Fruit fly (Drosophila melanogaster) whole organism, embryonic: ENCODE measurements around the gene Or74a.

ENCODE experiments used
- Abd-B ChIP-seq: fragments of 200-800 bp; sonication (Bioruptor generic); optimal IDR thresholded peaks from 2 replicates; lab custom pipeline; 2018; ENCODE audit warnings: missing biosample characterization, mild to moderate bottlenecking, missing genetic modification characterization, moderate library complexity
- Bgb ChIP-seq: fragments of 200-800 bp; sonication (Bioruptor generic); IDR thresholded peaks from 2 replicates; pipeline ENCODE4 v1.3.6; 2022; ENCODE audit warnings: missing biosample characterization, missing genetic modification characterization; ENCODE audit not compliant: partially characterized antibody
- CG11247 ChIP-seq: fragments of 200-800 bp; sonication (Bioruptor generic); IDR thresholded peaks from 2 replicates; pipeline ENCODE4 v1.3.6; 2022; ENCODE audit warnings: missing biosample characterization, missing genetic modification characterization
- CG11560 ChIP-seq: fragments of 200-800 bp; sonication (Bioruptor generic); IDR thresholded peaks from 3 replicates; pipeline ENCODE4 v1.3.6; 2022; ENCODE audit warnings: missing biosample characterization, missing genetic modification characterization
- CG11723 ChIP-seq: fragments of 200-800 bp; sonication (Bioruptor generic); optimal IDR thresholded peaks from 2 replicates; lab custom pipeline; 2017; ENCODE audit warnings: missing biosample characterization, mild to moderate bottlenecking, missing genetic modification characterization
- CG13287 ChIP-seq: fragments of 200-800 bp; sonication (Bioruptor generic); IDR thresholded peaks from 2 replicates; pipeline ENCODE4 v1.3.6; 2022; ENCODE audit warnings: missing biosample characterization, missing genetic modification characterization; ENCODE audit not compliant: partially characterized antibody
- CG13424 ChIP-seq: fragments of 200-800 bp; sonication (Bioruptor generic); optimal IDR thresholded peaks from 2 replicates; lab custom pipeline; 2019; ENCODE audit warnings: missing biosample characterization, mild to moderate bottlenecking, missing genetic modification characterization, moderate library complexity
- CG15514 ChIP-seq: fragments of 200-800 bp; sonication (Bioruptor generic); optimal IDR thresholded peaks from 3 replicates; lab custom pipeline; 2017; ENCODE audit warnings: missing biosample characterization, missing genetic modification characterization, mild to moderate bottlenecking, moderate library complexity, missing genetic modification reagents
- CG16863 ChIP-seq: fragments of 200-800 bp; sonication (Bioruptor generic); optimal IDR thresholded peaks from 3 replicates; lab custom pipeline; 2016; ENCODE audit warnings: missing biosample characterization, missing genetic modification characterization
- CG17361 ChIP-seq: fragments of 200-800 bp; sonication (Bioruptor generic); IDR thresholded peaks from 3 replicates; pipeline ENCODE4 v1.3.6; 2022; ENCODE audit warnings: missing biosample characterization, missing genetic modification characterization
- CG17912 ChIP-seq: fragments of 200-800 bp; sonication (Bioruptor generic); optimal IDR thresholded peaks from 2 replicates; lab custom pipeline; 2018; ENCODE audit warnings: missing biosample characterization, mild to moderate bottlenecking, missing genetic modification characterization
- CG1832 ChIP-seq: fragments of 200-800 bp; sonication (Bioruptor generic); optimal IDR thresholded peaks from 2 replicates; lab custom pipeline; 2017; ENCODE audit warnings: missing biosample characterization, mild to moderate bottlenecking, missing genetic modification characterization, inconsistent platforms
- CG18476 ChIP-seq: fragments of 200-800 bp; sonication (Bioruptor generic); optimal IDR thresholded peaks from 2 replicates; lab custom pipeline; 2016; ENCODE audit warnings: missing biosample characterization, mild to moderate bottlenecking, missing genetic modification characterization
- CG2129 ChIP-seq: fragments of 200-800 bp; sonication (Bioruptor generic); IDR thresholded peaks from 2 replicates; pipeline ENCODE4 v1.3.6; 2022; ENCODE audit warnings: missing biosample characterization, missing genetic modification characterization; ENCODE audit not compliant: partially characterized antibody
- CG30020 ChIP-seq: fragments of 200-800 bp; optimal IDR thresholded peaks from 2 replicates; lab custom pipeline; 2019; ENCODE audit warnings: missing biosample characterization, mild to moderate bottlenecking, missing genetic modification characterization, moderate library complexity
- CG4360 ChIP-seq: fragments of 200-800 bp; sonication (Bioruptor generic); IDR thresholded peaks from 2 replicates; pipeline ENCODE4 v1.3.6; 2022; ENCODE audit warnings: missing biosample characterization, missing genetic modification characterization
- CG4820 ChIP-seq: fragments of 200-800 bp; sonication (Bioruptor generic); optimal IDR thresholded peaks from 3 replicates; lab custom pipeline; 2016; ENCODE audit warnings: missing biosample characterization, missing genetic modification characterization
- CG6791 ChIP-seq: fragments of 200-800 bp; sonication (Bioruptor generic); IDR thresholded peaks from 3 replicates; pipeline ENCODE4 v1.3.6; 2022; ENCODE audit warnings: missing biosample characterization, missing genetic modification characterization; ENCODE audit not compliant: partially characterized antibody
- CG6813 ChIP-seq: fragments of 200-800 bp; sonication (Bioruptor generic); optimal IDR thresholded peaks from 2 replicates; lab custom pipeline; 2017; ENCODE audit warnings: missing biosample characterization, missing genetic modification characterization, mild to moderate bottlenecking, moderate library complexity, missing genetic modification reagents
- CG6854 ChIP-seq: fragments of 200-800 bp; sonication (Bioruptor generic); optimal IDR thresholded peaks from 3 replicates; lab custom pipeline; 2017; ENCODE audit warnings: missing biosample characterization, mild to moderate bottlenecking, missing genetic modification characterization
- CG7928 ChIP-seq: fragments of 200-800 bp; sonication (Bioruptor generic); optimal IDR thresholded peaks from 2 replicates; lab custom pipeline; 2017; ENCODE audit warnings: missing biosample characterization, mild to moderate bottlenecking, missing genetic modification characterization
- CG9215 ChIP-seq: fragments of 200-800 bp; sonication (Bioruptor generic); IDR thresholded peaks from 2 replicates; pipeline ENCODE4 v1.3.6; 2022; ENCODE audit warnings: missing biosample characterization, missing genetic modification characterization
- Dfd ChIP-seq, 2 experiments: fragments of >200 bp; optimal IDR thresholded peaks; 2 replicates each; lab custom pipeline; 2017; ENCODE audit warnings: missing biosample characterization in 2 of 2, missing genetic modification characterization in 2 of 2
- Gug ChIP-seq: fragments of 200-800 bp; sonication (Bioruptor generic); IDR thresholded peaks from 4 replicates; pipeline ENCODE4 v1.3.6; 2022; ENCODE audit warnings: missing biosample characterization, missing genetic modification characterization
- Hsf ChIP-seq: fragments of 200-800 bp; sonication (Bioruptor generic); optimal IDR thresholded peaks from 3 replicates; lab custom pipeline; 2016; ENCODE audit warnings: missing biosample characterization, missing genetic modification characterization
- MESR4 ChIP-seq: fragments of 200-800 bp; sonication (Bioruptor generic); optimal IDR thresholded peaks from 2 replicates; lab custom pipeline; 2018; ENCODE audit warnings: missing biosample characterization, mild to moderate bottlenecking, missing genetic modification characterization, moderate library complexity
- NFAT ChIP-seq: fragments of 200-800 bp; sonication (Bioruptor generic); IDR thresholded peaks from 2 replicates; pipeline ENCODE4 v1.3.6; 2022; ENCODE audit warnings: missing biosample characterization, missing genetic modification characterization
- Scr ChIP-seq: fragments of 200-800 bp; sonication (Bioruptor generic); IDR thresholded peaks from 2 replicates; pipeline ENCODE4 v1.3.6; 2022; ENCODE audit warnings: missing biosample characterization, missing genetic modification characterization; ENCODE audit not compliant: partially characterized antibody
- Sry-δ ChIP-seq: fragments of 200-800 bp; sonication (Bioruptor generic); optimal IDR thresholded peaks from 2 replicates; lab custom pipeline; 2016; ENCODE audit warnings: missing biosample characterization, missing genetic modification characterization
- Xbp1 ChIP-seq: fragments of 200-800 bp; sonication (Bioruptor generic); optimal IDR thresholded peaks from 3 replicates; lab custom pipeline; 2016; ENCODE audit warnings: missing biosample characterization, mild to moderate bottlenecking, missing genetic modification characterization
- ato ChIP-seq: fragments of 200-800 bp; sonication (Bioruptor generic); IDR thresholded peaks from 2 replicates; pipeline ENCODE4 v1.3.6; 2022; ENCODE audit warnings: missing biosample characterization, missing genetic modification characterization; ENCODE audit not compliant: partially characterized antibody
- bbx ChIP-seq: fragments of 200-800 bp; sonication (Bioruptor generic); IDR thresholded peaks from 2 replicates; pipeline ENCODE4 v1.3.6; 2022; ENCODE audit warnings: missing biosample characterization, missing genetic modification characterization; ENCODE audit not compliant: partially characterized antibody
- dan ChIP-seq: fragments of 200-800 bp; sonication (Bioruptor generic); IDR thresholded peaks from 2 replicates; pipeline ENCODE4 v1.3.6; 2022; ENCODE audit warnings: missing biosample characterization, missing genetic modification characterization
- dmrt11E ChIP-seq: fragments of 200-800 bp; sonication (Bioruptor generic); optimal IDR thresholded peaks from 3 replicates; lab custom pipeline; 2018; ENCODE audit warnings: missing biosample characterization, mild to moderate bottlenecking, missing genetic modification characterization, moderate library complexity
- ems ChIP-seq: fragments of 200-800 bp; sonication (Bioruptor generic); optimal IDR thresholded peaks from 3 replicates; lab custom pipeline; 2016; ENCODE audit warnings: missing biosample characterization, missing genetic modification characterization
- lov ChIP-seq, 2 experiments: fragments of 200-800 bp in 1 of 2; fragments of >200 bp in 1 of 2; sonication (Bioruptor generic) in 1 of 2; IDR thresholded peaks in 1 of 2; optimal IDR thresholded peaks in 1 of 2; 2 replicates in 1 of 2; 3 replicates in 1 of 2; pipeline versions ENCODE4 v1.3.6 to Lab custom; 2017 to 2022; ENCODE audit warnings: missing biosample characterization in 1 of 2, missing genetic modification characterization in 1 of 2
- nerfin-2 ChIP-seq: fragments of 200-800 bp; sonication (Bioruptor generic); IDR thresholded peaks from 2 replicates; pipeline ENCODE4 v1.3.6; 2022; ENCODE audit warnings: missing biosample characterization, missing genetic modification characterization; ENCODE audit not compliant: partially characterized antibody
- p53 ChIP-seq: fragments of 200-800 bp; sonication (Bioruptor generic); optimal IDR thresholded peaks from 2 replicates; lab custom pipeline; 2016; ENCODE audit warnings: missing biosample characterization, missing genetic modification characterization
- pfk ChIP-seq: fragments of 200-800 bp; sonication (Bioruptor generic); optimal IDR thresholded peaks from 2 replicates; lab custom pipeline; 2018; ENCODE audit warnings: missing biosample characterization, mild to moderate bottlenecking, missing genetic modification characterization, moderate library complexity
- phol ChIP-seq: fragments of 200-800 bp; sonication (Bioruptor generic); optimal IDR thresholded peaks from 3 replicates; lab custom pipeline; 2018; ENCODE audit warnings: missing biosample characterization, mild to moderate bottlenecking, missing genetic modification characterization, moderate library complexity
- pita ChIP-seq: fragments of 200-800 bp; sonication (Bioruptor generic); optimal IDR thresholded peaks from 2 replicates; lab custom pipeline; 2017; ENCODE audit warnings: missing biosample characterization, mild to moderate bottlenecking, missing genetic modification characterization
- ro ChIP-seq: fragments of 200-800 bp; sonication (Bioruptor generic); IDR thresholded peaks from 2 replicates; pipeline ENCODE4 v1.3.6; 2022; ENCODE audit warnings: missing biosample characterization, missing genetic modification characterization
- salm ChIP-seq: fragments of 200-800 bp; sonication (Bioruptor generic); optimal IDR thresholded peaks from 2 replicates; lab custom pipeline; 2018; ENCODE audit warnings: missing biosample characterization, mild to moderate bottlenecking, missing genetic modification characterization
- sd ChIP-seq: fragments of 200-800 bp; sonication (Bioruptor generic); optimal IDR thresholded peaks from 3 replicates; lab custom pipeline; 2018; ENCODE audit warnings: missing biosample characterization, mild to moderate bottlenecking, missing genetic modification characterization, moderate library complexity
- sens ChIP-seq: fragments of 200-800 bp; sonication (Bioruptor generic); peaks from one replicate; lab custom pipeline; 2016; ENCODE audit warnings: missing biosample characterization, missing genetic modification characterization
- usp ChIP-seq: fragments of >200 bp; optimal IDR thresholded peaks from 2 replicates; lab custom pipeline; 2017; ENCODE audit warnings: missing biosample characterization, missing genetic modification characterization
- wdn ChIP-seq: fragments of 200-800 bp; sonication (Bioruptor generic); IDR thresholded peaks from 2 replicates; pipeline ENCODE4 v1.3.6; 2022; ENCODE audit warnings: missing biosample characterization, missing genetic modification characterization
- wor ChIP-seq: fragments of 200-800 bp; sonication (Bioruptor generic); IDR thresholded peaks from 2 replicates; pipeline ENCODE4 v1.3.6; 2022; ENCODE audit warnings: missing biosample characterization, missing genetic modification characterization
- zen2 ChIP-seq: fragments of 200-800 bp; sonication (Bioruptor generic); IDR thresholded peaks from 3 replicates; pipeline ENCODE4 v1.3.6; 2022; ENCODE audit warnings: missing biosample characterization, missing genetic modification characterization; ENCODE audit not compliant: partially characterized antibody
- zf30C ChIP-seq: fragments of 200-800 bp; sonication (Bioruptor generic); optimal IDR thresholded peaks from 3 replicates; lab custom pipeline; 2018; ENCODE audit warnings: missing biosample characterization, mild to moderate bottlenecking, missing genetic modification characterization

Or74a gene

dm6 chr3L:17352812-17353211 lies 23.8 kb upstream of the Or74a start (continued):
- TF ChIP-seq ato (GFP tag; lab: Robert Waterston, UW) (no peak), CG1832 (GFP tag; lab: Kevin White, UChicago) (no peak), salm (tag; lab: Kevin White, UChicago) (no peak), Hsf (GFP tag; lab: Kevin White, UChicago) (peak; percentile 15), CG9215 (peak; percentile 99), CG30020 (tag; lab: Kevin White, UChicago) (no peak), CG15514 (GFP tag; lab: Kevin White, UChicago) (peak; percentile 61), Dfd (GFP tag; optimal IDR thresholded peaks at IDR 0.05; lab: Kevin White, UChicago) (no peak), CG13424 (tag; lab: Kevin White, UChicago) (no peak), wor (GFP tag; lab: Robert Waterston, UW) (no peak), CG6854 (no peak), Sry-δ (GFP tag; lab: Kevin White, UChicago) (peak; percentile 55), wdn (GFP tag; lab: Robert Waterston, UW) (no peak), zen2 (GFP tag; lab: Robert Waterston, UW) (no peak), Gug (GFP tag; lab: Robert Waterston, UW) (no peak), CG18476 (GFP tag; lab: Kevin White, UChicago) (no peak), phol (tag; lab: Kevin White, UChicago) (peak; percentile 50), CG11247 (GFP tag; lab: Robert Waterston, UW) (no peak), p53 (no peak), Xbp1 (GFP tag; lab: Kevin White, UChicago) (peak; percentile 18), pita (peak; percentile 90), usp (GFP tag; lab: Kevin White, UChicago) (no peak), Scr (GFP tag; lab: Robert Waterston, UW) (peak; percentile 45), Abd-B (GFP tag; lab: Kevin White, UChicago) (peak; percentile 57), CG17361 (no peak), ems (GFP tag; lab: Kevin White, UChicago) (no peak), lov (optimal IDR thresholded peaks at IDR 0.05; lab: Kevin White, UChicago) (no peak), lov (GFP tag; IDR thresholded peaks at IDR 0.05; lab: Robert Waterston, UW) (0 out of 3 replicates have a peak, but pooled peaks have one; percentile 5), sens (GFP tag; lab: Kevin White, UChicago) (peak; percentile 35), sd (no peak), CG6813 (GFP tag; lab: Kevin White, UChicago) (no peak), CG4820 (GFP tag; lab: Kevin White, UChicago) (no peak), dmrt11E (tag; lab: Kevin White, UChicago) (no peak), CG13287 (GFP tag; lab: Robert Waterston, UW) (peak; percentile 66), MESR4 (GFP tag; lab: Kevin White, UChicago) (peak; percentile 43), dan (no peak), CG17912 (peak; percentile 34), CG2129 (GFP tag; lab: Robert Waterston, UW) (no peak), nerfin-2 (GFP tag; lab: Robert Waterston, UW) (no peak), ro (GFP tag; lab: Robert Waterston, UW) (no peak), CG16863 (GFP tag; lab: Kevin White, UChicago) (no peak), Bgb (GFP tag; lab: Robert Waterston, UW) (no peak), CG4360 (0 out of 2 replicates have a peak, but pooled peaks have one; percentile 26), CG11560 (no peak), CG6791 (GFP tag; lab: Robert Waterston, UW) (no peak; the same call in 2 of the 3 replicates), NFAT (no peak), CG7928 (GFP tag; lab: Kevin White, UChicago) (no peak), zf30C (no peak), bbx (GFP tag; lab: Robert Waterston, UW) (no peak), CG11723 (GFP tag; lab: Kevin White, UChicago) (no peak), pfk (GFP tag; lab: Kevin White, UChicago) (no peak)
